Fruit fly (Drosophila melanogaster) whole organism, prepupa: Measurements from ENCODE around the gene CG7131.

Source experiments
- CG10631 ChIP-seq: fragments of 200-800 bp; sonication (Bioruptor generic); optimal IDR thresholded peaks from 2 replicates; lab custom pipeline; 2016; ENCODE audit warnings: missing biosample characterization, missing genetic modification characterization
- CG10669 ChIP-seq: fragments of 200-800 bp; sonication (Bioruptor generic); optimal IDR thresholded peaks from 3 replicates; lab custom pipeline; 2018; ENCODE audit warnings: missing biosample characterization, mild to moderate bottlenecking, missing genetic modification characterization, moderate library complexity
- CG11902 ChIP-seq: fragments of 200-800 bp; sonication (Bioruptor generic); optimal IDR thresholded peaks from 3 replicates; lab custom pipeline; 2016; ENCODE audit warnings: missing biosample characterization, missing genetic modification characterization
- CG1621 ChIP-seq: fragments of 200-800 bp; sonication (Bioruptor generic); optimal IDR thresholded peaks from 3 replicates; lab custom pipeline; 2018; ENCODE audit warnings: missing biosample characterization, mild to moderate bottlenecking, missing genetic modification characterization
- CG16779 ChIP-seq: fragments of 200-800 bp; sonication (Bioruptor generic); optimal IDR thresholded peaks from 3 replicates; lab custom pipeline; 2017; ENCODE audit warnings: missing biosample characterization, mild to moderate bottlenecking, missing genetic modification characterization
- CG3032 ChIP-seq: fragments of 200-800 bp; optimal IDR thresholded peaks from 2 replicates; lab custom pipeline; 2019; ENCODE audit warnings: missing biosample characterization, mild to moderate bottlenecking, missing genetic modification characterization, moderate library complexity
- CG31627 ChIP-seq: fragments of 200-800 bp; sonication (Bioruptor generic); optimal IDR thresholded peaks from 3 replicates; lab custom pipeline; 2016; ENCODE audit warnings: missing biosample characterization, missing genetic modification characterization
- CG32006 ChIP-seq: fragments of 200-800 bp; sonication (Bioruptor generic); optimal IDR thresholded peaks from 3 replicates; lab custom pipeline; 2017; ENCODE audit warnings: missing biosample characterization, mild to moderate bottlenecking, missing genetic modification characterization
- CG34406 ChIP-seq: fragments of 200-800 bp; sonication (Bioruptor generic); optimal IDR thresholded peaks from 3 replicates; lab custom pipeline; 2016; ENCODE audit warnings: missing biosample characterization, missing genetic modification characterization
- CG3919 ChIP-seq: fragments of 200-800 bp; sonication (Bioruptor generic); optimal IDR thresholded peaks from 3 replicates; lab custom pipeline; 2016; ENCODE audit warnings: missing biosample characterization, missing genetic modification characterization
- CG6276 ChIP-seq: fragments of 200-800 bp; sonication (Bioruptor generic); optimal IDR thresholded peaks from 2 replicates; lab custom pipeline; 2017; ENCODE audit warnings: missing biosample characterization, mild to moderate bottlenecking, missing genetic modification characterization
- CG6792 ChIP-seq: fragments of 200-800 bp; sonication (Bioruptor generic); optimal IDR thresholded peaks from 3 replicates; lab custom pipeline; 2016; ENCODE audit warnings: missing biosample characterization, missing genetic modification characterization
- CG6808 ChIP-seq: fragments of 200-800 bp; sonication (Bioruptor generic); optimal IDR thresholded peaks from 3 replicates; lab custom pipeline; 2017; ENCODE audit warnings: missing biosample characterization, missing genetic modification characterization, mild to moderate bottlenecking, moderate library complexity, missing genetic modification reagents
- CG7368 ChIP-seq: fragments of 200-800 bp; sonication (Bioruptor generic); optimal IDR thresholded peaks from 3 replicates; lab custom pipeline; 2016; ENCODE audit warnings: missing biosample characterization, missing genetic modification characterization
- CG8319 ChIP-seq: fragments of 200-800 bp; sonication (Bioruptor generic); optimal IDR thresholded peaks from 3 replicates; lab custom pipeline; 2016; ENCODE audit warnings: missing biosample characterization, missing genetic modification characterization
- CG8632 ChIP-seq: fragments of 200-800 bp; sonication (Bioruptor generic); optimal IDR thresholded peaks from 3 replicates; lab custom pipeline; 2016; ENCODE audit warnings: missing biosample characterization, missing genetic modification characterization
- CG9139 ChIP-seq: fragments of 200-800 bp; sonication (Bioruptor generic); optimal IDR thresholded peaks from 3 replicates; lab custom pipeline; 2017; ENCODE audit warnings: missing biosample characterization, mild to moderate bottlenecking, missing genetic modification characterization
- Ets96B ChIP-seq: fragments of 200-800 bp; optimal IDR thresholded peaks from 2 replicates; lab custom pipeline; 2019; ENCODE audit warnings: missing biosample characterization, mild to moderate bottlenecking, missing genetic modification characterization, moderate library complexity
- Gug ChIP-seq: fragments of 200-800 bp; sonication (Bioruptor generic); IDR thresholded peaks from 2 replicates; pipeline ENCODE4 v1.3.6; 2022; ENCODE audit warnings: missing biosample characterization, missing genetic modification characterization
- Hr39 ChIP-seq: fragments of 200-800 bp; sonication (Bioruptor generic); optimal IDR thresholded peaks from 2 replicates; lab custom pipeline; 2016; ENCODE audit warnings: missing biosample characterization, missing genetic modification characterization
- Hr4 ChIP-seq: fragments of 200-800 bp; sonication (Bioruptor generic); optimal IDR thresholded peaks from 3 replicates; lab custom pipeline; 2016; ENCODE audit warnings: missing biosample characterization, missing genetic modification characterization
- Met ChIP-seq: fragments of 200-800 bp; sonication (Bioruptor generic); optimal IDR thresholded peaks from 3 replicates; lab custom pipeline; 2016; ENCODE audit warnings: missing biosample characterization, missing genetic modification characterization
- Smox ChIP-seq: fragments of 200-800 bp; sonication (Bioruptor generic); optimal IDR thresholded peaks from 3 replicates; lab custom pipeline; 2016; ENCODE audit warnings: missing biosample characterization, missing genetic modification characterization
- cyc ChIP-seq: fragments of 200-800 bp; sonication (Bioruptor generic); optimal IDR thresholded peaks from 3 replicates; lab custom pipeline; 2016; ENCODE audit warnings: missing biosample characterization, missing genetic modification characterization
- dsx ChIP-seq: fragments of 200-800 bp; optimal IDR thresholded peaks from 3 replicates; lab custom pipeline; 2019; ENCODE audit warnings: missing biosample characterization, mild to moderate bottlenecking, missing genetic modification characterization, moderate library complexity; ENCODE audit not compliant: poor library complexity, severe bottlenecking
- eg ChIP-seq: fragments of 200-800 bp; sonication (Bioruptor generic); IDR thresholded peaks from 3 replicates; pipeline ENCODE4 v1.3.6; 2022; ENCODE audit warnings: missing biosample characterization, missing genetic modification characterization
- fd85E ChIP-seq: fragments of 200-800 bp; sonication (Bioruptor generic); optimal IDR thresholded peaks from 3 replicates; lab custom pipeline; 2016; ENCODE audit warnings: missing biosample characterization, missing genetic modification characterization
- fkh ChIP-seq: fragments of 200-800 bp; sonication (Bioruptor generic); optimal IDR thresholded peaks from 3 replicates; lab custom pipeline; 2017; ENCODE audit warnings: missing biosample characterization, mild to moderate bottlenecking, missing genetic modification characterization, moderate library complexity
- lz ChIP-seq: fragments of 200-800 bp; sonication (Bioruptor generic); optimal IDR thresholded peaks from 3 replicates; lab custom pipeline; 2016; ENCODE audit warnings: missing biosample characterization, missing genetic modification characterization
- pdm3 ChIP-seq: fragments of 200-800 bp; sonication (Bioruptor generic); optimal IDR thresholded peaks from 3 replicates; lab custom pipeline; 2016; ENCODE audit warnings: missing biosample characterization, missing genetic modification characterization
- salr ChIP-seq, 2 experiments: fragments of 200-800 bp; sonication (Bioruptor generic); optimal IDR thresholded peaks; 3 replicates each; lab custom pipeline; 2016 to 2018; ENCODE audit warnings: missing biosample characterization in 2 of 2, missing genetic modification characterization in 2 of 2, mild to moderate bottlenecking in 1 of 2
- spab ChIP-seq: fragments of 200-800 bp; sonication (Bioruptor generic); optimal IDR thresholded peaks from 2 replicates; lab custom pipeline; 2017; ENCODE audit warnings: missing biosample characterization, mild to moderate bottlenecking, missing genetic modification characterization, missing genetic modification reagents
- ss ChIP-seq, 2 experiments: fragments of 200-800 bp; sonication (Bioruptor generic); optimal IDR thresholded peaks; 2 replicates in 1 of 2; 3 replicates in 1 of 2; lab custom pipeline; 2017 to 2018; ENCODE audit warnings: mild to moderate bottlenecking in 2 of 2, missing biosample characterization in 2 of 2, missing genetic modification characterization in 2 of 2, moderate library complexity in 1 of 2
- topi ChIP-seq: fragments of 200-800 bp; sonication (Bioruptor generic); optimal IDR thresholded peaks from 3 replicates; lab custom pipeline; 2016; ENCODE audit warnings: missing biosample characterization, missing genetic modification characterization
- vri ChIP-seq: fragments of 200-800 bp; sonication (Bioruptor generic); optimal IDR thresholded peaks from 3 replicates; lab custom pipeline; 2016; ENCODE audit warnings: missing biosample characterization, mild to moderate bottlenecking, missing genetic modification characterization

CG7131 gene

DNA sequence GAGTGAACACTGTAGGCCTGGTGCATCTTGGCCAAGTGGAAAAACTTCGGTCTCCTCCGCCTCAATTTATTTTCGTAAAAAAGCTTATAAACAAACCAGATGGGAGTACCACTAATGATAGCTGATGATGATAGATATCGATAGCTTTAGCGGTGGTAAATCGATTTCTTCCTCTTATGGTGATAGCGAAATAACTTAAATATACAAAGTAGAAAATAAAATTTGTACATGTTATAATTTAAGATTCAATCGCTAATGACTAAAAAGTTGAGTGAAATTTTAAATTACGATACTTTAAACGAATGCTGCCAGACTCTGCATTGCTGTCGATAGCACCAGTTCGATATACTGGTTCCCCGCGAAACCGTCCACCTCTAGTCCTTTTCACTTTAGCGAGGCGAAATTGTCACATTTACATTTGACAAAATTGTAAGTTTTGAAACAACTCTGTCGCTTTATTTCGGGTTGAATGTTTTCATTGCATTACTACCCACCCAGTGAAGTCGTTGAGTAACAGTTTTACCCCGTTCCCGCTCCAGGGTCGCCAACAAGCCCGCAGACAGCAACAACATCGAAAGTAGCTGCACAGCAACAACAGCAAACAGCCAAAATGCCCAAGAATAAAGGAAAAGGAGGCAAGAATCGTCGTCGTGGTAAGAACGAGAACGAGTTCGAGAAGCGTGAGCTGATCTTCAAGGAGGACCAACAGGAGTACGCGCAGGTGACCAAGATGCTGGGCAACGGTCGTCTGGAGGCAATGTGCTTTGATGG, 14.1 kb downstream of the CG7131 start, which contains the start of the genes Vps39 and eIF1A (continued):
- TF ChIP-seq CG16779 (tag; lab: Kevin White, UChicago), result no peak
- no peak for TF ChIP-seq fkh

DNA sequence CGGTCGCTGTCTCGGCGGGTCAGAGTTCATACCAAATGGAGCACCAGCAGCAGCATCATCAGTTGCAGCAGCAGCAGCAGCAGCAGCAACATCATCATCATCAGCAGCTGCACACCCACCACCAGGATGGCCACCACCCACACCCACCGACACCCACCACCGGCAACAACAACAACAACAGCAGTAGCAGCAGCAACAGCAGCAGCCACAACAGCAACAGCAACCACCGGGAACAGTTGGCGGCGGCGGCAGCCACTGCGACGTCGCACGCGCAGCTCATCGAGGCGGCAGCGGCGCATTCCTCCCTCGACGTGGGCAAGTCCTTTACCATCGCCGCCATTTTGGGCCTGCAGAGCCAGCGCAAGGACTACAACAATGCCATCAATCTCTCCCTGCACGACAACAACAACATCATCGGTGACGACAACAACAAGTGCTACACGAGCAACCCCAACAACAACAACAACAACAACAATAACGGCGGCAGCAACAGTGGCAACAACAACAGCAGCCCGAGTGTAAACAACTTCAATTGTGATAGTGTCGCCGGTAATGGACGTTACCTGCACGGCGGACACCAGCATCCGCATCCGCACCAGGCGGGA, 18.7 kb downstream of the CG7131 start:
- no peak for TF ChIP-seq eg
- TF ChIP-seq CG3919 (GFP tag; lab: Kevin White, UChicago), result no peak
- no peak for TF ChIP-seq CG6276 (GFP tag; lab: Kevin White, UChicago)
- TF ChIP-seq fkh, result no peak
- TF ChIP-seq Gug (GFP tag; lab: Robert Waterston, UW), result no peak
- no peak for TF ChIP-seq Smox (GFP tag; lab: Kevin White, UChicago)
- no peak for TF ChIP-seq CG6792 (GFP tag; lab: Kevin White, UChicago)
- no peak for TF ChIP-seq pdm3 (GFP tag; lab: Kevin White, UChicago)
- TF ChIP-seq cyc (GFP tag; lab: Kevin White, UChicago), result no peak
- TF ChIP-seq CG10631, result no peak
- no peak for TF ChIP-seq Hr39 (GFP tag; lab: Kevin White, UChicago)
- TF ChIP-seq CG31627 (GFP tag; lab: Kevin White, UChicago), result no peak
- no peak for TF ChIP-seq CG1621
- no peak for TF ChIP-seq CG11902

DNA sequence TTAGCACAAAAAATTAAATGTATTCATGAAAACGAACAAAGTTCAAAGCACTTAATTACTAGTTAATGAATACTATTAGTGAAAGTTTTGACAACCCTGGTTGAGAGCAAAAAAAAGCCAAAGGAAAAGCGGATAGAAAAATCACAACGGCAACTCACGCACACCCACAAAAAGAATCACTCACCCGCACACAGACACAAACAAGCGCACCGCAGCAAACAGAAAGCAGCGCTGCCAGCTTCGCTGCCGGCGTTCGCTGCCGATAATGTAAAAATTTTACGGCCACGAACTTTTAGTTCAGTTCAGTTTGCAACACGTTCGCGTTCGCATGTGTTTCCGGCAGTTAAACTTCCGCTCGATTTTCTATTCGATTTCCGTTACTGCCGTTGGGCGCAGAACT, 21.1 kb downstream of the CG7131 start, which contains the start of gene CG18599:
CG18599 (plus strand) TSS at position 301 of the 400 bp plus-strand sequence.
- TF ChIP-seq CG6792 (GFP tag; lab: Kevin White, UChicago) (no peak), CG31627 (GFP tag; lab: Kevin White, UChicago) (no peak), ss (GFP tag; optimal IDR thresholded peaks at IDR 0.05; lab: Kevin White, UChicago) (no peak), CG8319 (GFP tag; lab: Kevin White, UChicago) (no peak), CG8632 (no peak), fd85E (no peak), CG16779 (tag; lab: Kevin White, UChicago) (no peak), CG6808 (no peak), topi (GFP tag; lab: Kevin White, UChicago) (no peak), Gug (GFP tag; lab: Robert Waterston, UW) (no peak), Met (GFP tag; lab: Kevin White, UChicago) (no peak)

DNA sequence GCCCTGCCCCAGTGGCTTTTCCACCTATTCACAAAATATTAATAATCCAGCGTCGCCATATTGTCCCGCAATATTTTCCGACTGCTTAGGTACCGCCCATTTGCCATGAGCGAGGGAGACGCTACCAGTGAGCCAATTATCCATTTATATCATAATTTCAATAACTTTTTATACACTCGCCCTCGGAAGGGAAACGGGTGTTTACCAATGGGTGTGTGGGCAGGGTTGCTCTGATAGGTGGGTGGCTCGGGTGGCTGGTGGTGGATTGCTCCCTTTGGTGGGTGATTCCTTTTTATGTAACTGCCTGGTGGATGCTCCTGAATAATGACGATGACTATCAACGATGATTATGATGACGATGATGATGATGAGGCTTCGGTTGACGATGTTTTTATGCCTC, 21.9 kb downstream of the CG7131 start:
- TF ChIP-seq Ets96B (tag; lab: Kevin White, UChicago), result no peak
- TF ChIP-seq, all 60 proteins: peak for 0

DNA sequence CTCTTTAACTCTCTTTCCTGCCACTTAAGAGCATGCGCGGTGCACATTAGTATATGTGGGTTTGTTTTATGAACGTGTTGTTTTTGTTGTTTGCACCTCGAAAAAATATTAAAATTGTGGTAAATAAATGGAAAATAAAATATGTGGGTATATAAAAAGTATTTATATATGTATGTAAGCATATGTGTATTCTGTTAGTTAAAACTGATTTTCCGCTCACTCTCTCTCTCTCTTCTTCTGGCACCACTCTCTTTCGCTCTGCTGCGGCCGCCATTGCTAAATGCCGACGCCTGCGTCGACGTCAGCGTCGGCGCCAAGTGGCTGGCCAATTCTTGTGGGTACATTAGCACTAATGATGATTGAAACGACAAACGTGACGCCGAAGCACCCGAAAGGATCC, 23.3 kb downstream of the CG7131 start:
- TF ChIP-seq spab (no peak), cyc (GFP tag; lab: Kevin White, UChicago) (no peak), CG8632 (no peak), salr (GFP tag; optimal IDR thresholded peaks at IDR 0.05; lab: Kevin White, UChicago) (no peak), topi (GFP tag; lab: Kevin White, UChicago) (no peak), CG9139 (GFP tag; lab: Kevin White, UChicago) (no peak), vri (GFP tag; lab: Kevin White, UChicago) (no peak), CG10669 (GFP tag; lab: Kevin White, UChicago) (no peak), CG6276 (GFP tag; lab: Kevin White, UChicago) (no peak), lz (no peak), dsx (no peak), CG10631 (no peak), Ets96B (tag; lab: Kevin White, UChicago) (no peak), CG3032 (no peak), CG32006 (GFP tag; lab: Kevin White, UChicago) (no peak), Smox (GFP tag; lab: Kevin White, UChicago) (no peak), Hr4 (no peak), CG7368 (GFP tag; lab: Kevin White, UChicago) (no peak), CG34406 (GFP tag; lab: Kevin White, UChicago) (no peak)
